Fruit fly (Drosophila melanogaster): ENCODE data around the gene Eig71Ef.

Eig71Ef gene

DNA sequence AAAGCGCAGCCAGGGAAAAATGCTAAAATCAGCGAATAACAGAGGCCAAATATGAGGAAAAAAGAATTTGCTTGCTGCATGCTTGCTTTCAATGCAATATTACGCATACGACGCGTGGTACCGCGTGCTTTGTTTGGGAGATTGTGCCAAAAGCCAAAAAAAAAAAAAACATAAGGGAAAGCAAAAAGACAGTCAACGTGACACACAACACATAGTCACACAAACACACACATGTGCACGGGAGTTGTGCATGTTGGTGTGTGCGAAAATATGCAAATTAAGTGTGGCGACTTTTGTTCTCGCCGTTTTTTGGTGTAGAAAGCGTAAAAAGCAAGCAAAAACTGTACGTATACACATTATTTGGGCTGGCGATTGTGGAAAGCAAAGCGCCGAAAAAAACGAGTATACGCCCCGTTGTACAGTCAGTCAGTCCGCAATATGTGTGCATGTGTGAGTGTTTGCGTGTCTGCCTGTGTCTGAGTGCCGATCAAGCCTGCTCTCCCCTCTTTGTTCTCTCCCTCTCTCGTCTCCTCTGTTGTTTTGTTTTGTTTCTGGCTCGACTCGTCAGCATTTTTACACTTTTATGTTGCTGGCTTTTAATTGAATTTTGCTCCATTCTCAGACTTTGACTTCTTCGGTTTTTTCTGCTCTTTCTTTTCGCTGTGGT, 32.1 kb downstream of the Eig71Ef start (continued):
- no peak for TF ChIP-seq CG12744 (GFP tag; optimal IDR thresholded peaks at IDR 0.05)
- 0 out of 2 replicates have a peak, but pooled peaks have one; percentile 16 for TF ChIP-seq bowl (GFP tag; IDR thresholded peaks at IDR 0.05)

DNA sequence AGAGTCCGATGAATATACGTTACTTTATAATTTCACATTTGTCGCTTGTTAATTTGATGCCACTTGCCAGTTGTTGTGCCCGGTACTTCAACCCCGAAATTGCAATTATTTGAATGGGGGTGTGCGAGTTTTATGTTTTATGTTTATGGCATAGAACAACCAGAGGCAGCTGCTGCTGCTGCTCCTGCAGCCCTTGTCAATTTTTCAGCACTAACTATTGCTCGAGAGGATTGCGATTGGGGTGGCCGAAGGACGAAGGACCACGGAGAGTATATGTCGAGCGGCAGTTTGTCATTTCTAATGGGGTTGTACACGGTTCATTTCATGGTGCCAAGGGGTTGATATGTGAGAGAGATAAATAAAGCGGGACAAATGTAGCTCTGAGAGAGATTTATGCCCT, 33.1 kb downstream of the Eig71Ef start:
- TF ChIP-seq MTF-1 (GFP tag; optimal IDR thresholded peaks at IDR 0.05; ENCODE audit: borderline replicate concordance): no peak
- TF ChIP-seq CG32772 (GFP tag; IDR thresholded peaks at IDR 0.05): no peak
- TF ChIP-seq CG11695 (GFP tag; IDR thresholded peaks at IDR 0.05): no peak
- peak in 1 of 2 experiments; percentile 19 for TF ChIP-seq Trl (optimal IDR thresholded peaks at IDR 0.05)
- no peak for TF ChIP-seq Trl (GFP tag; optimal IDR thresholded peaks at IDR 0.05)
- peak; percentile 72 for TF ChIP-seq pros (GFP tag; optimal IDR thresholded peaks at IDR 0.05)
- TF ChIP-seq CG10462 (GFP tag; optimal IDR thresholded peaks at IDR 0.05): no peak
- peak; percentile 50; the same call in 1 of the 3 replicates for TF ChIP-seq ase (GFP tag; IDR thresholded peaks at IDR 0.05)
- TF ChIP-seq CG17829 (tag; optimal IDR thresholded peaks at IDR 0.05): no peak
- peak; percentile 74; the same call in 1 of the 2 replicates for TF ChIP-seq seq (GFP tag; IDR thresholded peaks at IDR 0.05)
- no peak for TF ChIP-seq lbe (GFP tag; optimal IDR thresholded peaks at IDR 0.05)
- peak; percentile 18 for TF ChIP-seq kni (GFP tag; optimal IDR thresholded peaks at IDR 0.05)
- TF ChIP-seq z (GFP tag; IDR thresholded peaks at IDR 0.05): no peak
- TF ChIP-seq gsb-n (tag; optimal IDR thresholded peaks at IDR 0.05): peak; percentile 27
- TF ChIP-seq zfh1 (GFP tag; IDR thresholded peaks at IDR 0.05): 0 out of 3 replicates have a peak, but pooled peaks have one; percentile 12
- TF ChIP-seq schlank (tag; optimal IDR thresholded peaks at IDR 0.05): no peak
- TF ChIP-seq Sox102F (GFP tag; optimal IDR thresholded peaks at IDR 0.05): no peak
- TF ChIP-seq ci (GFP tag; IDR thresholded peaks at IDR 0.05): no peak
- TF ChIP-seq sug (tag; optimal IDR thresholded peaks at IDR 0.05): no peak
- no peak for TF ChIP-seq CG16815 (GFP tag; optimal IDR thresholded peaks at IDR 0.05)
- no peak for TF ChIP-seq CG12744 (GFP tag; optimal IDR thresholded peaks at IDR 0.05)
- TF ChIP-seq dysf (GFP tag; IDR thresholded peaks at IDR 0.05): no peak
- peak; percentile 35 for TF ChIP-seq CG8924 (tag; optimal IDR thresholded peaks at IDR 0.05)
- no peak for TF ChIP-seq CHES-1-like (GFP tag; optimal IDR thresholded peaks at IDR 0.05)
- no peak for TF ChIP-seq run (tag; optimal IDR thresholded peaks at IDR 0.05)
- TF ChIP-seq CG7928 (GFP tag; optimal IDR thresholded peaks at IDR 0.05): no peak
- peak; percentile 17 for TF ChIP-seq abd-A (tag; optimal IDR thresholded peaks at IDR 0.05)
- TF ChIP-seq ATbp (GFP tag; optimal IDR thresholded peaks at IDR 0.05): no peak
- no peak for TF ChIP-seq CG13624 (GFP tag; optimal IDR thresholded peaks at IDR 0.05)
- no peak for TF ChIP-seq HmgD (GFP tag; optimal IDR thresholded peaks at IDR 0.05)
- no peak for TF ChIP-seq CG13287 (GFP tag; IDR thresholded peaks at IDR 0.05; ENCODE audit: partially characterized antibody)
- no peak for TF ChIP-seq hth (optimal IDR thresholded peaks at IDR 0.05)
- TF ChIP-seq crp (GFP tag; optimal IDR thresholded peaks at IDR 0.05): no peak
- TF ChIP-seq maf-S (GFP tag; optimal IDR thresholded peaks at IDR 0.05): no peak
- peak; percentile 33 for TF ChIP-seq nerfin-1 (tag; optimal IDR thresholded peaks at IDR 0.05)
- TF ChIP-seq CG2875 (GFP tag; optimal IDR thresholded peaks at IDR 0.05): no peak
- no peak for TF ChIP-seq Oaz (GFP tag; IDR thresholded peaks at IDR 0.05)

dm6 chr3L:15619626-15620247, 37.5 kb downstream of the Eig71Ef start, which contains the start of gene Phs:
TSS of gene Phs (plus strand) at chr3L:15619901.
- TF ChIP-seq CG12104 (GFP tag; optimal IDR thresholded peaks at IDR 0.05) (peak; percentile 22), Poxn (GFP tag; IDR thresholded peaks at IDR 0.05) (peak; percentile 8; the same call in 1 of the 2 replicates), CG2678 (tag; optimal IDR thresholded peaks at IDR 0.05) (peak; percentile 38), CG15696 (tag; optimal IDR thresholded peaks at IDR 0.05) (no peak), CG8478 (optimal IDR thresholded peaks at IDR 0.05) (peak; percentile 56), CG10366 (GFP tag; IDR thresholded peaks at IDR 0.05) (peak; percentile 71), CG6272 (GFP tag; IDR thresholded peaks at IDR 0.05) (peak; percentile 54; the same call in 1 of the 2 replicates), crp (GFP tag; optimal IDR thresholded peaks at IDR 0.05) (peak in 1 of 2 experiments; percentile 35), CG7786 (GFP tag; optimal IDR thresholded peaks at IDR 0.05) (peak; percentile 93), twi (tag; optimal IDR thresholded peaks at IDR 0.05) (peak; percentile 48), CG34376 (GFP tag; optimal IDR thresholded peaks at IDR 0.05) (peak; percentile 63), Spps (tag; optimal IDR thresholded peaks at IDR 0.05) (no peak), Elba2 (GFP tag; optimal IDR thresholded peaks at IDR 0.05) (peak; percentile 63)

All from whole organism, embryonic.